Fruit fly (Drosophila melanogaster) whole organism, embryonic: ENCODE data around the gene Pka-C3.

ENCODE experiments used
- Atf-2 ChIP-seq: fragments of 200-800 bp; sonication (Bioruptor generic); optimal IDR thresholded peaks from 2 replicates; lab custom pipeline; 2016; ENCODE audit warnings: missing biosample characterization, missing genetic modification characterization
- Atf3 ChIP-seq: fragments of 200-800 bp; sonication (Bioruptor generic); optimal IDR thresholded peaks from 3 replicates; lab custom pipeline; 2016; ENCODE audit warnings: missing biosample characterization, missing genetic modification characterization
- B-H1 ChIP-seq: fragments of 200-800 bp; sonication (Bioruptor generic); IDR thresholded peaks from 3 replicates; pipeline ENCODE4 v1.3.6; 2022; ENCODE audit warnings: missing biosample characterization, missing genetic modification characterization
- Blimp-1 ChIP-seq: fragments of 200-800 bp; sonication (Bioruptor generic); optimal IDR thresholded peaks from 3 replicates; lab custom pipeline; 2018; ENCODE audit warnings: missing biosample characterization, missing genetic modification characterization, mild to moderate bottlenecking, moderate library complexity, missing genetic modification reagents
- C15 ChIP-seq: fragments of 200-800 bp; sonication (Bioruptor generic); IDR thresholded peaks from 3 replicates; pipeline ENCODE4 v1.3.6; 2022; ENCODE audit warnings: missing biosample characterization, missing genetic modification characterization
- CG10565 ChIP-seq: fragments of 200-800 bp; sonication (Bioruptor generic); optimal IDR thresholded peaks from 3 replicates; lab custom pipeline; 2016; ENCODE audit warnings: missing biosample characterization, mild to moderate bottlenecking, missing genetic modification characterization
- CG11696 ChIP-seq: fragments of 200-800 bp; sonication (Bioruptor generic); IDR thresholded peaks from 2 replicates; pipeline ENCODE4 v1.3.6; 2022; ENCODE audit warnings: missing biosample characterization, missing genetic modification characterization
- CG12104 ChIP-seq: fragments of 200-800 bp; sonication (Bioruptor generic); optimal IDR thresholded peaks from 3 replicates; lab custom pipeline; 2016; ENCODE audit warnings: missing biosample characterization, missing genetic modification characterization
- CG16863 ChIP-seq: fragments of 200-800 bp; sonication (Bioruptor generic); optimal IDR thresholded peaks from 3 replicates; lab custom pipeline; 2016; ENCODE audit warnings: missing biosample characterization, missing genetic modification characterization
- CG17361 ChIP-seq: fragments of 200-800 bp; sonication (Bioruptor generic); IDR thresholded peaks from 3 replicates; pipeline ENCODE4 v1.3.6; 2022; ENCODE audit warnings: missing biosample characterization, missing genetic modification characterization
- CG1792 ChIP-seq: fragments of 200-800 bp; sonication (Bioruptor generic); optimal IDR thresholded peaks from 2 replicates; lab custom pipeline; 2016; ENCODE audit warnings: missing biosample characterization, missing genetic modification characterization
- CG31365 ChIP-seq: fragments of 200-800 bp; sonication (Bioruptor generic); optimal IDR thresholded peaks from 2 replicates; lab custom pipeline; 2018; ENCODE audit warnings: missing biosample characterization, mild to moderate bottlenecking, missing genetic modification characterization
- CG33557 ChIP-seq: fragments of 200-800 bp; sonication (Bioruptor generic); optimal IDR thresholded peaks from 2 replicates; lab custom pipeline; 2019; ENCODE audit warnings: missing biosample characterization, mild to moderate bottlenecking, missing genetic modification characterization, moderate library complexity
- CG4282 ChIP-seq: fragments of 200-800 bp; sonication (Bioruptor generic); optimal IDR thresholded peaks from 2 replicates; lab custom pipeline; 2016; ENCODE audit warnings: missing biosample characterization, missing genetic modification characterization
- CG4617 ChIP-seq: fragments of 200-800 bp; sonication (Bioruptor generic); optimal IDR thresholded peaks from 3 replicates; lab custom pipeline; 2016; ENCODE audit warnings: missing biosample characterization, missing genetic modification characterization, borderline replicate concordance
- CHES-1-like ChIP-seq: fragments of 200-800 bp; sonication (Bioruptor generic); optimal IDR thresholded peaks from 2 replicates; lab custom pipeline; 2016; ENCODE audit warnings: missing biosample characterization, missing genetic modification characterization
- Dip3 ChIP-seq: fragments of 200-800 bp; sonication (Bioruptor generic); optimal IDR thresholded peaks from 3 replicates; lab custom pipeline; 2016; ENCODE audit warnings: missing biosample characterization, missing genetic modification characterization
- Gug ChIP-seq: fragments of 200-800 bp; sonication (Bioruptor generic); IDR thresholded peaks from 4 replicates; pipeline ENCODE4 v1.3.6; 2022; ENCODE audit warnings: missing biosample characterization, missing genetic modification characterization
- HHEX ChIP-seq: fragments of 200-800 bp; sonication (Bioruptor generic); optimal IDR thresholded peaks from 3 replicates; lab custom pipeline; 2017; ENCODE audit warnings: missing biosample characterization, mild to moderate bottlenecking, missing genetic modification characterization, missing genetic modification reagents
- Jarid2 ChIP-seq: fragments of 200-800 bp; sonication (Bioruptor generic); optimal IDR thresholded peaks from 3 replicates; lab custom pipeline; 2017; ENCODE audit warnings: mild to moderate bottlenecking, missing biosample characterization, missing genetic modification reagents, missing genetic modification characterization
- NC2β ChIP-seq: fragments of 200-800 bp; sonication (Bioruptor generic); optimal IDR thresholded peaks from 2 replicates; lab custom pipeline; 2016; ENCODE audit warnings: missing biosample characterization, missing genetic modification characterization
- NfI ChIP-seq: fragments of 200-800 bp; sonication (Bioruptor generic); optimal IDR thresholded peaks from 3 replicates; lab custom pipeline; 2018; ENCODE audit warnings: missing biosample characterization, mild to moderate bottlenecking, missing genetic modification characterization, moderate library complexity
- Optix ChIP-seq: fragments of 200-800 bp; sonication (Bioruptor generic); IDR thresholded peaks from 3 replicates; pipeline ENCODE4 v1.3.6; 2022; ENCODE audit warnings: missing biosample characterization, missing genetic modification characterization
- al ChIP-seq: fragments of 200-800 bp; sonication (Bioruptor generic); IDR thresholded peaks from 2 replicates; pipeline ENCODE4 v1.3.6; 2022; ENCODE audit warnings: missing biosample characterization, missing genetic modification characterization
- bab2 ChIP-seq: fragments of 200-800 bp; sonication (Bioruptor generic); optimal IDR thresholded peaks from 2 replicates; lab custom pipeline; 2016; ENCODE audit warnings: missing biosample characterization, missing genetic modification characterization
- bigmax ChIP-seq: fragments of 200-800 bp; sonication (Bioruptor generic); optimal IDR thresholded peaks from 2 replicates; lab custom pipeline; 2018; ENCODE audit warnings: missing biosample characterization, mild to moderate bottlenecking, missing genetic modification characterization
- bowl ChIP-seq: fragments of 200-800 bp; sonication (Bioruptor generic); IDR thresholded peaks from 2 replicates; pipeline ENCODE4 v1.3.6; 2022; ENCODE audit warnings: missing biosample characterization, missing genetic modification characterization
- chinmo ChIP-seq: fragments of 200-800 bp; sonication (Bioruptor generic); IDR thresholded peaks from 4 replicates; pipeline ENCODE4 v1.3.6; 2022; ENCODE audit warnings: missing biosample characterization, missing genetic modification characterization; ENCODE audit not compliant: partially characterized antibody
- dpn ChIP-seq, 2 experiments: fragments of 200-800 bp; sonication (Bioruptor generic); optimal IDR thresholded peaks; 3 replicates each; lab custom pipeline; 2016; ENCODE audit warnings: missing biosample characterization in 2 of 2, missing genetic modification characterization in 2 of 2
- exex ChIP-seq: fragments of 200-800 bp; sonication (Bioruptor generic); optimal IDR thresholded peaks from 4 replicates; lab custom pipeline; 2018; ENCODE audit warnings: missing biosample characterization, mild to moderate bottlenecking, missing genetic modification characterization, moderate library complexity
- eyg ChIP-seq: fragments of 200-800 bp; sonication (Bioruptor generic); optimal IDR thresholded peaks from 3 replicates; lab custom pipeline; 2016; ENCODE audit warnings: missing biosample characterization, missing genetic modification characterization
- grau ChIP-seq: fragments of 200-800 bp; optimal IDR thresholded peaks from 3 replicates; lab custom pipeline; 2019; ENCODE audit warnings: missing biosample characterization, mild to moderate bottlenecking, missing genetic modification characterization, moderate library complexity
- gsb ChIP-seq: fragments of 200-800 bp; sonication (Bioruptor generic); IDR thresholded peaks from 2 replicates; pipeline ENCODE4 v1.3.6; 2022; ENCODE audit warnings: missing biosample characterization, missing genetic modification characterization
- ind ChIP-seq: fragments of 200-800 bp; sonication (Bioruptor generic); optimal IDR thresholded peaks from 3 replicates; lab custom pipeline; 2016; ENCODE audit warnings: missing biosample characterization, missing genetic modification characterization
- ken ChIP-seq: fragments of 200-800 bp; sonication (Bioruptor generic); IDR thresholded peaks from 3 replicates; pipeline ENCODE4 v1.3.6; 2022; ENCODE audit warnings: missing biosample characterization, missing genetic modification characterization
- klu ChIP-seq: fragments of 200-800 bp; sonication (Bioruptor generic); IDR thresholded peaks from 2 replicates; pipeline ENCODE4 v1.3.6; 2022; ENCODE audit warnings: missing biosample characterization, missing genetic modification characterization
- otp ChIP-seq: fragments of 200-800 bp; sonication (Bioruptor generic); IDR thresholded peaks from 3 replicates; pipeline ENCODE4, ENCODE4 v1.3.6; 2022; ENCODE audit warnings: missing biosample characterization, missing genetic modification characterization
- pros ChIP-seq: fragments of 200-800 bp; sonication (Bioruptor generic); optimal IDR thresholded peaks from 3 replicates; lab custom pipeline; 2019; ENCODE audit warnings: missing biosample characterization, mild to moderate bottlenecking, missing genetic modification characterization, moderate library complexity
- repo ChIP-seq: fragments of 200-800 bp; sonication (Bioruptor generic); optimal IDR thresholded peaks from 2 replicates; lab custom pipeline; 2016; ENCODE audit warnings: missing biosample characterization, missing genetic modification characterization
- ro ChIP-seq: fragments of 200-800 bp; sonication (Bioruptor generic); IDR thresholded peaks from 2 replicates; pipeline ENCODE4 v1.3.6; 2022; ENCODE audit warnings: missing biosample characterization, missing genetic modification characterization
- scrt ChIP-seq: fragments of 200-800 bp; sonication (Bioruptor generic); optimal IDR thresholded peaks from 2 replicates; lab custom pipeline; 2018; ENCODE audit warnings: missing biosample characterization, mild to moderate bottlenecking, missing genetic modification characterization, moderate library complexity
- sqz ChIP-seq: fragments of 200-800 bp; sonication (Bioruptor generic); optimal IDR thresholded peaks from 3 replicates; lab custom pipeline; 2018; ENCODE audit warnings: missing biosample characterization, mild to moderate bottlenecking, missing genetic modification characterization
- stc ChIP-seq: fragments of 200-800 bp; sonication (Bioruptor generic); IDR thresholded peaks from 2 replicates; pipeline ENCODE4 v1.3.6; 2022; ENCODE audit warnings: missing biosample characterization, missing genetic modification characterization
- tap ChIP-seq: fragments of 200-800 bp; optimal IDR thresholded peaks from 3 replicates; lab custom pipeline; 2019; ENCODE audit warnings: missing biosample characterization, mild to moderate bottlenecking, missing genetic modification characterization, moderate library complexity
- tll ChIP-seq, 2 experiments: fragments of 200-800 bp in 1 of 2; fragments of >200 bp in 1 of 2; sonication (Bioruptor generic) in 1 of 2; optimal IDR thresholded peaks; 2 replicates each; lab custom pipeline; 2017 to 2019; ENCODE audit warnings: missing biosample characterization in 2 of 2, missing genetic modification characterization in 2 of 2, mild to moderate bottlenecking in 1 of 2, moderate library complexity in 1 of 2
- tna ChIP-seq: fragments of 200-800 bp; sonication (Bioruptor generic); IDR thresholded peaks from 2 replicates; pipeline ENCODE4 v1.3.6; 2022; ENCODE audit warnings: missing biosample characterization, missing genetic modification characterization; ENCODE audit not compliant: partially characterized antibody
- tup ChIP-seq: fragments of 200-800 bp; sonication (Bioruptor generic); optimal IDR thresholded peaks from 2 replicates; lab custom pipeline; 2016; ENCODE audit warnings: missing biosample characterization, mild to moderate bottlenecking, missing genetic modification characterization, moderate library complexity
- usp ChIP-seq: fragments of >200 bp; optimal IDR thresholded peaks from 2 replicates; lab custom pipeline; 2017; ENCODE audit warnings: missing biosample characterization, missing genetic modification characterization
- wek ChIP-seq: fragments of 200-800 bp; sonication (Bioruptor generic); optimal IDR thresholded peaks from 3 replicates; lab custom pipeline; 2018; ENCODE audit warnings: missing biosample characterization, mild to moderate bottlenecking, missing genetic modification characterization, moderate library complexity
- z ChIP-seq: fragments of 200-800 bp; sonication (Bioruptor generic); IDR thresholded peaks from 3 replicates; pipeline ENCODE4 v1.3.6; 2022; ENCODE audit warnings: missing biosample characterization, missing genetic modification characterization

The Pka-C3 gene

DNA sequence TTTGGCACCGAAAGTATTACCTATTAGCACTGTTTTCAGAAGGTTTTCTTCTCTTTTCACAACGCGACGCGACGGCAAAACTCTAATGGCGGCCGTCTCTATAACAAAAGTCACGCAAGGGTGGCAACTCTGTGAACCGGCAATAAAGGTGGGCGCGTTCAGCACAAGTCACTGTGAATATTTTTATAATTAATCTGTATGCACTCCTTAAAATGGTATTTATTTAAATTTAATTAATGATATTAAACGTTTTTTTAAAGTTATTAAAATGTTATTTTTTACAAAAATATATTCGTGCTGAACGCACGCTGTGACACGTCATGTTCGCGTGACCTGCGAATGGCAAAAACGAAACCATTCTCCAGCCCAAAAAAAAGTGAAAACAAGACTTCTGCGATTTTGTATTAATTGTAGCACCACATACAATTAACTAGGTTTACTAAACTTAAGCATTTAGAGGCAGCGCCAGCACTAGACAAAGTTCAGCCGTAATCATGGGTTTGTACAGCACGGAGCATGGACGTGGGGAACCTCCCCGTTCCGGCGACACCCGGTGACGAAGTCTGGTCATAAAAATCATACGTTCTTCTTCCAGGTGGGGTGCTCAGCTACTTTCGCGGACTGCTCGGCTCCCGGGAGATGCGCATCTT is 28.3 kb upstream of the Pka-C3 start, which contains the start of the genes brm and Arl1 (continued):
- peak; percentile 84 for TF ChIP-seq Jarid2 (GFP tag; lab: Kevin White, UChicago)
- TF ChIP-seq NfI (GFP tag; lab: Kevin White, UChicago): peak; percentile 99
- TF ChIP-seq exex (tag; lab: Kevin White, UChicago): peak; percentile 94
- TF ChIP-seq ind: peak; percentile 98
- TF ChIP-seq Dip3 (GFP tag; lab: Kevin White, UChicago): peak; percentile 90
- no peak for TF ChIP-seq tna (GFP tag; lab: Robert Waterston, UW)
- peak; percentile 67 for TF ChIP-seq CG16863 (GFP tag; lab: Kevin White, UChicago)
- TF ChIP-seq CG11696: peak; percentile 94
- TF ChIP-seq CG4617: peak; percentile 99
- TF ChIP-seq grau: peak; percentile 98
- TF ChIP-seq CHES-1-like: peak; percentile 74
- TF ChIP-seq z (GFP tag; lab: Robert Waterston, UW): peak; percentile 79
- peak; percentile 76 for TF ChIP-seq CG31365 (tag; lab: Kevin White, UChicago)
- TF ChIP-seq sqz: peak; percentile 98
- peak; percentile 76 for TF ChIP-seq pros
- TF ChIP-seq CG1792 (GFP tag; lab: Kevin White, UChicago): peak; percentile 72
- peak; percentile 96 for TF ChIP-seq tup
- peak; percentile 93 to 97 for TF ChIP-seq dpn (GFP tag; optimal IDR thresholded peaks at IDR 0.05; lab: Kevin White, UChicago)
- TF ChIP-seq otp (GFP tag; lab: Robert Waterston, UW): peak; percentile 98
- peak; percentile 52 for TF ChIP-seq repo (GFP tag; lab: Kevin White, UChicago)
- peak; percentile 96 for TF ChIP-seq tap (tag; lab: Kevin White, UChicago)
- TF ChIP-seq HHEX: peak; percentile 98
- TF ChIP-seq gsb (GFP tag; lab: Robert Waterston, UW): peak; percentile 99
- no peak for TF ChIP-seq chinmo
- TF ChIP-seq klu (GFP tag; lab: Robert Waterston, UW): peak; percentile 99
- peak; percentile 99 for TF ChIP-seq B-H1
- peak; percentile 88 for TF ChIP-seq bab2 (GFP tag; lab: Kevin White, UChicago)
- TF ChIP-seq ken (GFP tag; lab: Robert Waterston, UW): peak; percentile 99
- peak; percentile 99 for TF ChIP-seq al (GFP tag; lab: Robert Waterston, UW)
- peak; percentile 98 for TF ChIP-seq CG33557 (GFP tag; lab: Kevin White, UChicago)
- TF ChIP-seq CG4282 (GFP tag; lab: Kevin White, UChicago): peak; percentile 51
- peak; percentile 98 for TF ChIP-seq CG12104 (GFP tag; lab: Kevin White, UChicago)
- peak; percentile 82 for TF ChIP-seq Atf3 (GFP tag; lab: Kevin White, UChicago)
- TF ChIP-seq CG17361: peak; percentile 99
- TF ChIP-seq Blimp-1 (GFP tag; lab: Kevin White, UChicago): peak; percentile 95
- TF ChIP-seq Gug: peak; percentile 98
- peak; percentile 99 for TF ChIP-seq stc (GFP tag; lab: Robert Waterston, UW)
- peak; percentile 97 for TF ChIP-seq bowl (GFP tag; lab: Robert Waterston, UW)
- peak; percentile 99 for TF ChIP-seq C15 (GFP tag; lab: Robert Waterston, UW)
- no peak for TF ChIP-seq usp (GFP tag; lab: Kevin White, UChicago)
- peak; percentile 72 for TF ChIP-seq wek
- TF ChIP-seq bigmax (GFP tag; lab: Kevin White, UChicago): peak; percentile 55
- peak; percentile 73 for TF ChIP-seq Atf-2 (GFP tag; lab: Kevin White, UChicago)
- peak; percentile 87 for TF ChIP-seq CG10565 (GFP tag; lab: Kevin White, UChicago)
- peak in 1 of 2 experiments; percentile 83 for TF ChIP-seq tll (GFP tag; optimal IDR thresholded peaks at IDR 0.05; lab: Kevin White, UChicago)
- TF ChIP-seq NC2β: peak; percentile 71
- TF ChIP-seq scrt (GFP tag; lab: Kevin White, UChicago): peak; percentile 94
- TF ChIP-seq ro (GFP tag; lab: Robert Waterston, UW): peak; percentile 97
- peak; percentile 57 for TF ChIP-seq eyg
- peak; percentile 98 for TF ChIP-seq Optix (GFP tag; lab: Robert Waterston, UW)
